Worm (Caenorhabditis elegans) whole organism, young adult: Measurements from ENCODE around the gene gcy-3.

Source experiments
- B0261.1 ChIP-seq: sonication (generic microtip); optimal IDR thresholded peaks from 2 replicates; lab custom pipeline; 2016; ENCODE audit warnings: mild to moderate bottlenecking, missing genetic modification characterization, moderate library complexity, missing compliant biosample characterization
- C17E4.6 ChIP-seq: fragments of 200-800 bp; sonication (Bioruptor generic); IDR thresholded peaks from 2 replicates; pipeline ENCODE4 v1.3.6; 2022; ENCODE audit warnings: missing genetic modification reagents, missing genetic modification characterization, missing compliant biosample characterization
- F10E7.11 ChIP-seq: sonication (generic microtip); optimal IDR thresholded peaks from 2 replicates; lab custom pipeline; 2017; ENCODE audit warnings: mild to moderate bottlenecking, missing genetic modification characterization, moderate library complexity, missing compliant biosample characterization
- F22D6.2 ChIP-seq: sonication (generic microtip); optimal IDR thresholded peaks from 2 replicates; lab custom pipeline; 2016; ENCODE audit warnings: mild to moderate bottlenecking, missing genetic modification characterization, missing compliant biosample characterization
- F37B4.10 ChIP-seq: fragments of 200-800 bp; sonication (Bioruptor generic); IDR thresholded peaks from 2 replicates; pipeline ENCODE4 v1.3.6; 2022; ENCODE audit warnings: missing genetic modification characterization, missing compliant biosample characterization
- F39B2.1 ChIP-seq: fragments of 200-800 bp; sonication (Bioruptor generic); IDR thresholded peaks from 2 replicates; pipeline ENCODE4 v1.3.6; 2022; ENCODE audit warnings: missing genetic modification reagents, missing genetic modification characterization, missing compliant biosample characterization
- F57A8.1 ChIP-seq: fragments of 200-800 bp; sonication (Bioruptor generic); optimal IDR thresholded peaks from 2 replicates; lab custom pipeline; 2018; ENCODE audit warnings: mild to moderate bottlenecking, missing genetic modification characterization, moderate library complexity, missing compliant biosample characterization
- Y53F4B.3 ChIP-seq: fragments of 200-800 bp; sonication (Bioruptor generic); IDR thresholded peaks from 2 replicates; pipeline ENCODE4 v1.3.6; 2022; ENCODE audit warnings: missing genetic modification reagents, missing genetic modification characterization, missing compliant biosample characterization
- Y53G8AR.9 ChIP-seq: fragments of 200-800 bp; sonication (Bioruptor generic); conservative IDR thresholded peaks from 2 replicates; pipeline ENCODE4 v1.3.6; 2022; ENCODE audit warnings: missing genetic modification reagents, missing genetic modification characterization, missing compliant biosample characterization
- Y67H2A.10 ChIP-seq: fragments of 200-800 bp; sonication (Bioruptor generic); conservative IDR thresholded peaks from 2 replicates; pipeline ENCODE4 v1.3.6; 2022; ENCODE audit warnings: missing genetic modification reagents, missing genetic modification characterization, missing compliant biosample characterization
- akir-1 ChIP-seq: fragments of 200-800 bp; sonication (Bioruptor generic); optimal IDR thresholded peaks from 2 replicates; lab custom pipeline; 2018; ENCODE audit warnings: mild to moderate bottlenecking, missing genetic modification characterization, moderate library complexity, missing compliant biosample characterization
- aptf-2 ChIP-seq: fragments of 200-800 bp; sonication (Bioruptor generic); conservative IDR thresholded peaks from 2 replicates; pipeline ENCODE4 v1.3.6; 2022; ENCODE audit warnings: missing genetic modification reagents, missing genetic modification characterization, missing compliant biosample characterization
- aptf-3 ChIP-seq: fragments of 200-800 bp; sonication (Bioruptor generic); IDR thresholded peaks from 2 replicates; pipeline ENCODE4 v1.3.6; 2022; ENCODE audit warnings: missing genetic modification characterization, missing compliant biosample characterization
- athp-1 ChIP-seq: sonication (generic microtip); optimal IDR thresholded peaks from 2 replicates; lab custom pipeline; 2017; ENCODE audit warnings: mild to moderate bottlenecking, missing genetic modification characterization, missing compliant biosample characterization
- attf-6 ChIP-seq: fragments of 200-800 bp; sonication (Bioruptor generic); IDR thresholded peaks from 2 replicates; pipeline ENCODE4 v1.3.6; 2022; ENCODE audit warnings: missing genetic modification reagents, missing genetic modification characterization, missing compliant biosample characterization
- bed-2 ChIP-seq: fragments of 200-800 bp; sonication (Bioruptor generic); IDR thresholded peaks from 2 replicates; pipeline ENCODE4 v1.3.6; 2022; ENCODE audit warnings: missing genetic modification reagents, missing genetic modification characterization, missing compliant biosample characterization
- cebp-2 ChIP-seq: fragments of 200-800 bp; sonication (Bioruptor generic); IDR thresholded peaks from 2 replicates; pipeline ENCODE4 v1.3.6; 2022; ENCODE audit warnings: missing genetic modification characterization, missing compliant biosample characterization
- ceh-58 ChIP-seq: fragments of 200-800 bp; sonication (Bioruptor generic); IDR thresholded peaks from 2 replicates; pipeline ENCODE4 v1.3.6; 2022; ENCODE audit warnings: missing genetic modification characterization, missing compliant biosample characterization
- chd-7 ChIP-seq: sonication (generic microtip); optimal IDR thresholded peaks from 2 replicates; lab custom pipeline; 2016; ENCODE audit warnings: mild to moderate bottlenecking, missing genetic modification characterization, moderate library complexity, missing compliant biosample characterization
- egl-44 ChIP-seq: fragments of 200-800 bp; sonication (Bioruptor generic); IDR thresholded peaks from 2 replicates; pipeline ENCODE4 v1.3.6; 2022; ENCODE audit warnings: missing genetic modification reagents, missing genetic modification characterization, missing compliant biosample characterization
- hlh-26 ChIP-seq: fragments of 200-800 bp; sonication (Bioruptor generic); conservative IDR thresholded peaks from 2 replicates; pipeline ENCODE4 v1.3.6; 2022; ENCODE audit warnings: missing genetic modification reagents, missing genetic modification characterization, missing compliant biosample characterization
- hsf-1 ChIP-seq: fragments of 200-800 bp; sonication (Bioruptor generic); IDR thresholded peaks from 2 replicates; pipeline ENCODE4 v1.3.6; 2022; ENCODE audit warnings: missing genetic modification reagents, missing genetic modification characterization, missing compliant biosample characterization
- let-607 ChIP-seq, 2 experiments: fragments of 200-800 bp in 1 of 2; sonication (Bioruptor generic) in 1 of 2; sonication (generic microtip) in 1 of 2; optimal IDR thresholded peaks; 2 replicates each; lab custom pipeline; 2016 to 2018; ENCODE audit warnings: mild to moderate bottlenecking in 2 of 2, missing compliant biosample characterization in 2 of 2, missing genetic modification characterization in 2 of 2, moderate library complexity in 2 of 2, missing genotype in 1 of 2
- lsy-27 ChIP-seq: sonication (generic microtip); optimal IDR thresholded peaks from 2 replicates; lab custom pipeline; 2017; ENCODE audit warnings: missing genetic modification characterization, mild to moderate bottlenecking, missing compliant biosample characterization, antibody characterized with exemption, missing genotype, borderline replicate concordance; ENCODE audit not compliant: insufficient read depth
- madf-3 ChIP-seq: fragments of 200-800 bp; sonication (Bioruptor generic); IDR thresholded peaks from 2 replicates; pipeline ENCODE4 v1.3.6; 2022; ENCODE audit warnings: missing genetic modification reagents, missing genetic modification characterization, missing compliant biosample characterization
- nfya-2 ChIP-seq: fragments of 200-800 bp; sonication (Bioruptor generic); IDR thresholded peaks from 2 replicates; pipeline ENCODE4 v1.3.6; 2022; ENCODE audit warnings: missing genetic modification reagents, missing genetic modification characterization, missing compliant biosample characterization
- rcor-1 ChIP-seq: fragments of 200-800 bp; sonication (Bioruptor generic); IDR thresholded peaks from 2 replicates; pipeline ENCODE4 v1.3.6; 2022; ENCODE audit warnings: missing genetic modification reagents, missing genetic modification characterization, missing compliant biosample characterization
- repo-1 ChIP-seq: sonication (generic microtip); optimal IDR thresholded peaks from 2 replicates; lab custom pipeline; 2017; ENCODE audit warnings: mild to moderate bottlenecking, missing genetic modification characterization, missing compliant biosample characterization
- rpc-1 ChIP-seq, 2 experiments: fragments of 150-350 bp in 1 of 2; sonication (generic microtip) in 1 of 2; optimal IDR thresholded peaks; 2 replicates each; lab custom pipeline; 2014 to 2018; ENCODE audit warnings: missing biosample characterization in 1 of 2, missing genetic modification characterization in 1 of 2, missing genetic modification reagents in 1 of 2, missing genotype in 1 of 2
- sptf-2 ChIP-seq: fragments of 200-800 bp; sonication (Bioruptor generic); optimal IDR thresholded peaks from 2 replicates; lab custom pipeline; 2018; ENCODE audit warnings: mild to moderate bottlenecking, missing genetic modification characterization, missing compliant biosample characterization
- tbx-9 ChIP-seq: sonication (generic microtip); optimal IDR thresholded peaks from 2 replicates; lab custom pipeline; 2016; ENCODE audit warnings: borderline replicate concordance, missing genetic modification characterization, inconsistent platforms, missing compliant biosample characterization
- xnd-1 ChIP-seq: sonication (generic microtip); optimal IDR thresholded peaks from 2 replicates; lab custom pipeline; 2016; ENCODE audit warnings: missing genotype, missing genetic modification reagents, missing genetic modification characterization, missing compliant biosample characterization
- ztf-18 ChIP-seq: sonication (generic microtip); optimal IDR thresholded peaks from 2 replicates; lab custom pipeline; 2016; ENCODE audit warnings: missing genotype, mild to moderate bottlenecking, missing genetic modification characterization, missing compliant biosample characterization
- ztf-28 ChIP-seq: fragments of 200-800 bp; sonication (Bioruptor generic); IDR thresholded peaks from 2 replicates; pipeline ENCODE4 v1.3.6; 2022; ENCODE audit warnings: missing genetic modification reagents, missing genetic modification characterization, missing compliant biosample characterization
- ztf-6 ChIP-seq: fragments of 200-800 bp; sonication (Bioruptor generic); IDR thresholded peaks from 2 replicates; pipeline ENCODE4 v1.3.6; 2022; ENCODE audit warnings: missing genetic modification reagents, missing genetic modification characterization, missing compliant biosample characterization

The gcy-3 gene

DNA sequence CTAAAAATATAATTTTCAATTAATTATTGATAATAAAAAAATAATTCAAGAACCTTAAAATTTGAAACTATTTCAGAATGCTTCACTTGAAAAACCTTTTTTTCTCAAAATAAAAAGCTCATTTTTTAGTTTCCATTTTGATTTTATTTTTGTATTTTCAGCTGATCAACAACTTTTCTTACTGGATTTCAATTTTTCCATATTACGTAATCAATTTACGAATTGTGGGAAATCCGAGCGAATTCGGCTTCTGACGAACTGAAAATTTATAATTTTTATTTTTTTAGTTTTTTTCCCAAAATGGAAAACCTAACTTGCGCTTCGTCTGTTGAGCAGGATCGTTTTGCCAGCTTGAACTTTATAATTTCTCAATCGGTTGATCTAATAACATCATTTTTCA, 30.3 kb upstream of the gcy-3 start, which contains the start of gene sra-8:
Gene sra-8, plus strand, starts transcription at position 301 of the 400 bp plus-strand sequence.
- TF ChIP-seq ztf-6 (GFP tag; lab: Robert Waterston, UW) (no peak), Y67H2A.10 (GFP tag; lab: Robert Waterston, UW) (no peak)

DNA sequence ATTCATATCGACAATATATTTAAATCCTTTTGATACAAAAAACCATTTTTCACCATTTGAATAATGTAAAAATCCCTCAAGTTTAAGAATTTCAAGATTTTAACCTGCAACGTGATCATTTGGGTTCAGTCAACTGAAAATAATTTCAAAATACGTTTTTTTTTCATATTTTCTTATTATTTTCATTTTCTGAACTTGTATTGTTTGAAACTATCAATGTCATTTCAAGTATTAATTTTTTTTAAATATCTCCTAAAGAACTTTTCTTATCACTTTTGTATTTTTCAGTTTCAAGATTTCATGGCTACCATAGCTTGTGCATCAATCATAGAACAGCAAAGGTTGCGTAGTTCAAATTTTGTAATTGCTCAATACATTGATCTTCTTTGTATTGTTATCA, 24.9 kb upstream of the gcy-3 start, which contains the start of gene sra-9:
Gene sra-9, plus strand, starts transcription at position 301 of the 400 bp plus-strand sequence.
- TF ChIP-seq F57A8.1, result no peak
- TF ChIP-seq egl-44 (GFP tag; lab: Robert Waterston, UW), result no peak
- no peak for TF ChIP-seq xnd-1
- no peak for TF ChIP-seq aptf-2 (GFP tag; lab: Robert Waterston, UW)
- no peak for TF ChIP-seq hsf-1 (GFP tag; lab: Robert Waterston, UW)
- TF ChIP-seq bed-2 (GFP tag; lab: Robert Waterston, UW), result no peak
- TF ChIP-seq rpc-1 (optimal IDR thresholded peaks at IDR 0.05; lab: Kevin White, UChicago), result no peak
- TF ChIP-seq rpc-1 (tag; optimal IDR thresholded peaks at IDR 0.05; lab: Kevin White, UChicago), result no peak
- TF ChIP-seq let-607 (tag; optimal IDR thresholded peaks at IDR 0.05; lab: Kevin White, UChicago), result no peak
- TF ChIP-seq ztf-18 (tag; lab: Kevin White, UChicago), result no peak
- TF ChIP-seq repo-1, result no peak
- TF ChIP-seq Y53G8AR.9 (GFP tag; lab: Robert Waterston, UW), result no peak
- no peak for TF ChIP-seq B0261.1 (tag; lab: Kevin White, UChicago)
- no peak for TF ChIP-seq lsy-27
- TF ChIP-seq ztf-28 (GFP tag; lab: Robert Waterston, UW), result no peak
- no peak for TF ChIP-seq hlh-26
- TF ChIP-seq rcor-1 (GFP tag; lab: Robert Waterston, UW), result no peak
- no peak for TF ChIP-seq attf-6 (GFP tag; lab: Robert Waterston, UW)
- TF ChIP-seq F39B2.1, result no peak
- TF ChIP-seq aptf-3 (GFP tag; lab: Robert Waterston, UW), result no peak
- TF ChIP-seq nfya-2 (GFP tag; lab: Robert Waterston, UW), result no peak

DNA sequence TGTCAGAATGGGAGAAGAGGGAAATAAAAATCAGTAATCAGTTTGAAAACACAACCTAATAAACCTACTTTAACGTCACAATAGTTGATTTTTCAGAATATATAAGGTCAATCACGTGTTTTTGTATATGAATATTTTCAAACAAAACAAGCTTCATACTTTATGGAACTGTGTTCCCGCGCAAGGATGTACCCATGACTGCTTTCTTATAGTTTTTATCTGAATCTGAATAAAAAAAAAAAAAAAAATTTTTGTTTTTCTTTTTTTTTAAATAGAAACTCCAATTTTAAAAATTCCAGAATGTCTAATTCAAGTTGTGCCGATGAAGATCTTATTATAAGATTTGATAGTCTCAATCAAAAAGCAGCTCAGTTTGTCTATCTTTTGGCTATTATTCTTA, 21.4 kb upstream of the gcy-3 start, which contains the start of gene sra-2:
Gene sra-2, plus strand, starts transcription at position 301 of the 400 bp plus-strand sequence.
- TF ChIP-seq repo-1 (no peak), chd-7 (tag; lab: Kevin White, UChicago) (no peak), F37B4.10 (no peak), madf-3 (GFP tag; lab: Robert Waterston, UW) (no peak), Y53F4B.3 (no peak), akir-1 (no peak), sptf-2 (no peak), ceh-58 (GFP tag; lab: Robert Waterston, UW) (no peak), ztf-6 (GFP tag; lab: Robert Waterston, UW) (no peak), xnd-1 (no peak), F10E7.11 (no peak), C17E4.6 (GFP tag; lab: Robert Waterston, UW) (no peak), aptf-2 (GFP tag; lab: Robert Waterston, UW) (no peak), rpc-1 (optimal IDR thresholded peaks at IDR 0.05; lab: Kevin White, UChicago) (no peak), rpc-1 (tag; optimal IDR thresholded peaks at IDR 0.05; lab: Kevin White, UChicago) (no peak), athp-1 (no peak), cebp-2 (GFP tag; lab: Robert Waterston, UW) (no peak), tbx-9 (no peak), F22D6.2 (no peak), ztf-18 (tag; lab: Kevin White, UChicago) (no peak)
